Fruit fly (Drosophila melanogaster): Measurements from ENCODE around the gene ninaC.

- no peak for TF ChIP-seq kay (GFP tag; ENCODE audit: borderline replicate concordance)
- no peak for TF ChIP-seq CG33017 (tag; optimal IDR thresholded peaks at IDR 0.05)
- TF ChIP-seq Crg-1 (GFP tag; optimal IDR thresholded peaks at IDR 0.05), result no peak
- no peak for TF ChIP-seq CG1620 (GFP tag; optimal IDR thresholded peaks at IDR 0.05)
- no peak for TF ChIP-seq tj (GFP tag; optimal IDR thresholded peaks at IDR 0.05)
- TF ChIP-seq ovo (GFP tag; optimal IDR thresholded peaks at IDR 0.05), result no peak
- TF ChIP-seq cnc (optimal IDR thresholded peaks at IDR 0.05), result no peak
- TF ChIP-seq CG5204 (GFP tag; optimal IDR thresholded peaks at IDR 0.05), result no peak
- no peak for TF ChIP-seq CG7101 (tag; optimal IDR thresholded peaks at IDR 0.05)
- no peak for TF ChIP-seq Clk (GFP tag; optimal IDR thresholded peaks at IDR 0.05)
- no peak for TF ChIP-seq Mnt (GFP tag; optimal IDR thresholded peaks at IDR 0.05)
- TF ChIP-seq CG14711 (tag; optimal IDR thresholded peaks at IDR 0.05), result no peak
- no peak for TF ChIP-seq bab1 (GFP tag; optimal IDR thresholded peaks at IDR 0.05)
- no peak for TF ChIP-seq CG12768 (GFP tag; optimal IDR thresholded peaks at IDR 0.05)
Measured at dm6 chr2L:7407638-7408037, 30.1 kb downstream of the ninaC start.

Data from whole organism, adult.